Worm (Caenorhabditis elegans) whole organism, L1 larva: ENCODE results near the gene ZC204.13.

Experiments used
- C04F5.9 ChIP-seq: sonication (generic microtip); optimal IDR thresholded peaks from 2 replicates; lab custom pipeline; 2016; ENCODE audit warnings: missing genetic modification characterization, missing compliant biosample characterization
- C34B4.2 ChIP-seq: sonication (generic microtip); optimal IDR thresholded peaks from 2 replicates; lab custom pipeline; 2017; ENCODE audit warnings: mild to moderate bottlenecking, missing genetic modification characterization, missing compliant biosample characterization
- F16B12.6 ChIP-seq: fragments of 150-350 bp; optimal IDR thresholded peaks from 2 replicates; lab custom pipeline; 2014; ENCODE audit warnings: missing biosample characterization, missing genetic modification characterization
- Y116A8C.19 ChIP-seq: sonication (generic microtip); optimal IDR thresholded peaks from 2 replicates; lab custom pipeline; 2016; ENCODE audit warnings: missing compliant biosample characterization, missing genetic modification characterization, borderline replicate concordance
- alr-1 ChIP-seq: fragments of 200-800 bp; sonication (Bioruptor generic); optimal IDR thresholded peaks from 2 replicates; lab custom pipeline; 2018; ENCODE audit warnings: borderline replicate concordance, mild to moderate bottlenecking, missing genetic modification characterization, missing compliant biosample characterization
- blmp-1 ChIP-seq: fragments of 150-350 bp; optimal IDR thresholded peaks from 2 replicates; lab custom pipeline; 2014; ENCODE audit warnings: missing biosample characterization, missing genetic modification characterization
- ceh-63 ChIP-seq: fragments of 200-800 bp; sonication (Bioruptor generic); optimal IDR thresholded peaks from 2 replicates; lab custom pipeline; 2018; ENCODE audit warnings: mild to moderate bottlenecking, missing genetic modification characterization, missing compliant biosample characterization
- ceh-88 ChIP-seq: fragments of 200-800 bp; sonication (Bioruptor generic); IDR thresholded peaks from 2 replicates; pipeline ENCODE4 v1.3.6; 2022; ENCODE audit warnings: missing genetic modification characterization, missing compliant biosample characterization
- egl-13 ChIP-seq: sonication (generic microtip); optimal IDR thresholded peaks from 2 replicates; lab custom pipeline; 2016; ENCODE audit warnings: missing genotype, missing genetic modification reagents, missing genetic modification characterization, missing compliant biosample characterization
- ets-5 ChIP-seq: fragments of 200-800 bp; sonication (Bioruptor generic); IDR thresholded peaks from 2 replicates; pipeline ENCODE4 v1.3.6; 2022; ENCODE audit warnings: missing genetic modification characterization, missing compliant biosample characterization
- fos-1 ChIP-seq: fragments of 150-350 bp; optimal IDR thresholded peaks from 2 replicates; lab custom pipeline; 2014; ENCODE audit warnings: missing biosample characterization, missing genetic modification characterization
- hlh-17 ChIP-seq: fragments of 200-800 bp; sonication (Bioruptor generic); optimal IDR thresholded peaks from 2 replicates; lab custom pipeline; 2018; ENCODE audit warnings: missing genetic modification characterization, mild to moderate bottlenecking, missing compliant biosample characterization, moderate library complexity, borderline replicate concordance
- hpl-2 ChIP-seq: fragments of 150-350 bp; optimal IDR thresholded peaks from 2 replicates; lab custom pipeline; 2014; ENCODE audit warnings: missing biosample characterization, missing genetic modification reagents, missing genetic modification characterization
- lin-13 ChIP-seq: fragments of 150-350 bp; optimal IDR thresholded peaks from 2 replicates; lab custom pipeline; 2014; ENCODE audit warnings: missing biosample characterization, missing genetic modification reagents, missing genetic modification characterization
- lin-35 ChIP-seq, 2 experiments: fragments of 150-350 bp; optimal IDR thresholded peaks; 2 replicates each; lab custom pipeline; 2014; ENCODE audit warnings: missing biosample characterization in 2 of 2, missing genetic modification characterization in 2 of 2, missing genetic modification reagents in 2 of 2
- lir-3 ChIP-seq: sonication (generic microtip); optimal IDR thresholded peaks from 2 replicates; lab custom pipeline; 2016; ENCODE audit warnings: mild to moderate bottlenecking, missing genetic modification characterization, moderate library complexity, missing compliant biosample characterization; ENCODE audit not compliant: poor library complexity
- mab-9 ChIP-seq: fragments of 200-800 bp; sonication (Bioruptor generic); IDR thresholded peaks from 2 replicates; pipeline ENCODE4 v1.3.6; 2022; ENCODE audit warnings: missing genetic modification reagents, missing genetic modification characterization, missing compliant biosample characterization
- mep-1 ChIP-seq: fragments of 150-350 bp; optimal IDR thresholded peaks from 2 replicates; lab custom pipeline; 2014; ENCODE audit warnings: missing biosample characterization, missing genetic modification characterization
- nhr-11 ChIP-seq: fragments of 150-350 bp; optimal IDR thresholded peaks from 2 replicates; lab custom pipeline; 2014; ENCODE audit warnings: missing biosample characterization, missing genetic modification characterization
- nhr-19 ChIP-seq: fragments of 200-800 bp; sonication (Bioruptor generic); conservative IDR thresholded peaks from 2 replicates; pipeline ENCODE4 v1.3.6; 2022; ENCODE audit warnings: missing genetic modification characterization, missing compliant biosample characterization
- nhr-237 ChIP-seq: fragments of 150-350 bp; optimal IDR thresholded peaks from 2 replicates; lab custom pipeline; 2014; ENCODE audit warnings: missing biosample characterization, missing genetic modification characterization
- nhr-28 ChIP-seq: fragments of 150-350 bp; optimal IDR thresholded peaks from 2 replicates; lab custom pipeline; 2014; ENCODE audit warnings: missing biosample characterization, missing genetic modification characterization
- nhr-85 ChIP-seq: sonication (generic microtip); peaks from one replicate; lab custom pipeline; 2016; ENCODE audit warnings: missing genetic modification characterization, inconsistent platforms, missing compliant biosample characterization
- pqm-1 ChIP-seq: sonication (generic microtip); optimal IDR thresholded peaks from 3 replicates; lab custom pipeline; 2017; ENCODE audit warnings: missing biosample characterization, missing genetic modification characterization
- skn-1 ChIP-seq: fragments of 150-350 bp; optimal IDR thresholded peaks from 2 replicates; lab custom pipeline; 2014; ENCODE audit warnings: missing biosample characterization, missing genetic modification characterization
- snpc-4 ChIP-seq: fragments of 150-350 bp; optimal IDR thresholded peaks from 2 replicates; lab custom pipeline; 2014; ENCODE audit warnings: missing biosample characterization, missing genetic modification characterization
- sptf-1 ChIP-seq: fragments of 150-350 bp; optimal IDR thresholded peaks from 2 replicates; lab custom pipeline; 2014; ENCODE audit warnings: missing biosample characterization, missing genetic modification characterization
- swsn-7 ChIP-seq: sonication (generic microtip); optimal IDR thresholded peaks from 2 replicates; lab custom pipeline; 2016; ENCODE audit warnings: missing genetic modification characterization, missing compliant biosample characterization
- unc-130 ChIP-seq: fragments of 150-350 bp; optimal IDR thresholded peaks from 2 replicates; lab custom pipeline; 2017; ENCODE audit warnings: missing biosample characterization, missing genetic modification characterization, inconsistent platforms
- unc-98 ChIP-seq: fragments of 200-800 bp; sonication (Bioruptor generic); IDR thresholded peaks from 2 replicates; pipeline ENCODE4 v1.3.6; 2022; ENCODE audit warnings: missing genetic modification characterization, missing compliant biosample characterization
- vab-15 ChIP-seq: sonication (generic microtip); optimal IDR thresholded peaks from 2 replicates; lab custom pipeline; 2017; ENCODE audit warnings: missing genotype, mild to moderate bottlenecking, missing genetic modification characterization, missing compliant biosample characterization
- zag-1 ChIP-seq: fragments of 150-350 bp; optimal IDR thresholded peaks from 2 replicates; lab custom pipeline; 2014; ENCODE audit warnings: missing biosample characterization, missing genetic modification characterization
- zip-4 ChIP-seq: fragments of 200-800 bp; sonication (Bioruptor generic); optimal IDR thresholded peaks from 2 replicates; lab custom pipeline; 2018; ENCODE audit warnings: mild to moderate bottlenecking, missing genetic modification characterization, moderate library complexity, missing compliant biosample characterization
- ztf-4 ChIP-seq: fragments of 150-350 bp; optimal IDR thresholded peaks from 2 replicates; lab custom pipeline; 2014; ENCODE audit warnings: missing biosample characterization, missing genetic modification characterization

Gene ZC204.13

DNA sequence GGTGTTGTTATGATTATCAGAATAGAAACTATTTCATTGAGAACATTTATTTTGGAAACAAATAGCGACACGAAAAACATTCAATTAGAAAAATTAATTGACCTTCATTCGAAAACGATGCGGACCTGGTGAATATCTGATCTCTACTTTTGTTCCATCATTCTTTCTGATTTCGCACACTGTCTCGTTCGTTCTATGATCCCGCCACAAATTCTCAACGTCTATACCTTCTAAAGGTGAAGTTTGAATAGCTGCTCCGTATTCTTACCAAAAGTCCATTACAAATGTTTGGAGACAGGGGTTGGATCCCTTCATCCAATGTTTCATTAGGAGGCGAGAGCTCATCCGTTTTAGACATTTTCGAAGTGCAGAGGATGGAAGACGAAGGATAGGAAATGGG, 9.0 kb downstream of the ZC204.13 start, which contains the start of gene fbxb-16:
fbxb-16 (minus strand) TSS at position 101 of the 400 bp plus-strand sequence.
- TF ChIP-seq ceh-63 (GFP tag; lab: Kevin White, UChicago) (no peak), hpl-2 (GFP tag; lab: Kevin White, UChicago) (no peak), F16B12.6 (no peak), lin-35 (GFP tag; optimal IDR thresholded peaks at IDR 0.05; lab: Kevin White, UChicago) (no peak), unc-98 (GFP tag; lab: Robert Waterston, UW) (no peak), nhr-237 (no peak), zip-4 (GFP tag; lab: Kevin White, UChicago) (no peak), mab-9 (GFP tag; lab: Robert Waterston, UW) (no peak), alr-1 (tag; lab: Kevin White, UChicago) (no peak)

DNA sequence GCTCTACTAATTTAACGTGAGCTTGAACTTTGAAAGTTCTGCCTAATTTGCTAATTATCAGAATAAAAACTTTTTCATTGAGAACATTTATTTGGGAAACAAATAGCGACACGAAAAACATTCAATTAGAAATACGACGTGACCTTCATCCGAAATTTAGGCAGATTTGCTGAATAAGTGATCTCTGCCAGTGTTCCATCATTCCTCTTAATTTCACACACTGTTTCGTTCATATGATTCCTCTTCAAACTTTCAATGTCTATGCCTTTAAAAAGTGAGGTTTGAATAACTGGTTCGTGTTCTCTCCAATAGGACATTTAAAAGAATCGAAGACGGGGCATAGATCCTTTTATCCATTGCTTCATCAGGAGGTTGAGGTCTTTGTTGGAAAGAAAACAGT, 10.3 kb downstream of the ZC204.13 start, which contains the start of gene fbxb-20:
fbxb-20 (minus strand) TSS at position 101 of the 400 bp plus-strand sequence.
- no peak for TF ChIP-seq hpl-2 (GFP tag; lab: Kevin White, UChicago)
- TF ChIP-seq mep-1 (tag; lab: Kevin White, UChicago) = no peak
- TF ChIP-seq C34B4.2 = no peak

DNA sequence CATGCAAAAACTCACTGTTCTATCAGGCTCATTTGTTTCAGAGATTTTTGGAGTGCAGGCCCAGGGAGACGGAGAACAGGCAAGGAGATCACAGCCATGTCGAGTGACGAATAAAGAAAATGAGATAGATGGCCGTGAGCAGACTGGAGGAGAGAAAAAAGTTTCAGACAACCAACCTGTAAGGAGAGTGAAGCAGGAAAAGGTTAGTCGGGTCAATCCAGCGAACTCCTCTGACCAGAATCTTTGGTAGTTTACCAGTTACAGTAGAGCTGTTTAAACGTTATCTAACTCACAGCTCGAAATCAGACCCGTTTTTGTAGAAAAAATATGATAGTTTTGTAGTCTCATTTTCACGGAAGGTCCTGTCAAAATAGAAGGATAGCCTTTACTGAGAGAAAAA, 12.0 kb downstream of the ZC204.13 start, which contains the start of gene fbxb-21:
fbxb-21 (minus strand) TSS at position 101 of the 400 bp plus-strand sequence.
- TF ChIP-seq nhr-19 (GFP tag; lab: Robert Waterston, UW) = no peak
- TF ChIP-seq ets-5 (GFP tag; lab: Robert Waterston, UW) = no peak
- TF ChIP-seq ceh-88 (GFP tag; lab: Robert Waterston, UW) = no peak
- TF ChIP-seq hlh-17 (GFP tag; lab: Kevin White, UChicago) = no peak
- no peak for TF ChIP-seq egl-13 (tag; lab: Kevin White, UChicago)
- TF ChIP-seq vab-15 (tag; lab: Kevin White, UChicago) = no peak
- no peak for TF ChIP-seq blmp-1 (tag; lab: Kevin White, UChicago)
- no peak for TF ChIP-seq swsn-7 (tag; lab: Kevin White, UChicago)

DNA sequence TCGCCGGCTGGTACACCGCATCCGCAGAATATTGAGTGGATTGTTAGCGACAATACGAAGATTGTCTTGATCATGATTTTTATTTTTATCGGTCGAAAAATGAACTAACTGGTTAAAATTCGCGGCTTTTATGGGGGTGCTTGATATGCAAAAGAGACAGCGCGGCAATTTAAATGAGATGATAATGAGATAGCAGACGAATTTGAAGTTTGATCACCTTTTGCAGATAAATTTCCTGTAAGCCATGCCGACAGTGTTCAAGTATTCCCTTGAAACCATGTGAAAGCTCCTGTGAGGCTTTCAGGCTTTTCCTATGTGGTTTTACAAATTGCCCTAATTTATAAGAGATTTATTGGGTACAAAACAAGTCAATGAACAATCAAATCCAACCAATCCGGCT, 14.6 kb downstream of the ZC204.13 start, which contains the start of gene ZC204.17:
ZC204.17 (minus strand) TSS at position 101 of the 400 bp plus-strand sequence.
- TF ChIP-seq Y116A8C.19 (tag; lab: Kevin White, UChicago) (no peak), mab-9 (GFP tag; lab: Robert Waterston, UW) (no peak), pqm-1 (tag; lab: Kevin White, UChicago) (no peak), ets-5 (GFP tag; lab: Robert Waterston, UW) (no peak), skn-1 (tag; lab: Kevin White, UChicago) (no peak), snpc-4 (tag; lab: Kevin White, UChicago) (no peak), sptf-1 (no peak), zip-4 (GFP tag; lab: Kevin White, UChicago) (no peak), nhr-28 (no peak), unc-130 (no peak), nhr-85 (tag; lab: Kevin White, UChicago) (no peak)

DNA sequence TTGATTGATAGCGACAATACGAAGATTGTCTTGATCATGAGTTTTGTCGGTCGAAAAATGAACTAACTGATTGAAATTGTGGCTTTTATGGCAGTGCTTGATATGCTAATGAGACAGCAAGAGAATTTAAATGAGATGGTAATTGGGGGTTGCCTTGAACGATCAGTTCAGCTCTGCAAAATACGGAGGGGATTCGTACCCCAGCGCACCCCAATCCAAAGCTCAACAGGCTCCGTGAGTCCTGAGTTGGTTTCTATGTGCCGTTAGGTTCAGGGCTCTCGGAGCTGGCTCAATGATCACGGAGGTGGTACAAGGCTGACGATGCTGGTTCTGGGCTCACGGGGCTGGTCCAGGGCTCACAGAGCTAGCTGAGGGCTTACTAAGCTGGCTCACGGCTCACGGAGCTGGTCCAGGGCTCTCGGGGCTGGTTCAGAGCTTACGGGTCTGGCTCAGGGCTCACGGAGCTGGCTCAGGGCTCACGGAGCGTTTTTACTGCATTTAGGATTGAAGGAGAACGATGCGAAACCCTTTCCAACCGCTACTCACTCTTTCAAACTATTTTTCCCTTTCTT, 15.9 kb downstream of the ZC204.13 start, which contains the start of gene ZC204.6:
ZC204.6 (minus strand) TSS at position 51 of the 572 bp plus-strand sequence.
- TF ChIP-seq lin-13 (no peak), unc-130 (no peak), zip-4 (GFP tag; lab: Kevin White, UChicago) (no peak), lir-3 (tag; lab: Kevin White, UChicago) (no peak), nhr-11 (tag; lab: Kevin White, UChicago) (no peak), ztf-4 (no peak), zag-1 (tag; lab: Kevin White, UChicago) (no peak), lin-35 (GFP tag; optimal IDR thresholded peaks at IDR 0.05; lab: Kevin White, UChicago) (no peak), fos-1 (tag; lab: Kevin White, UChicago) (no peak), C04F5.9 (tag; lab: Kevin White, UChicago) (no peak)
